Worm (Caenorhabditis elegans) whole organism, young adult: ENCODE results near the gene C14B9.3.

Experiments used
- C17E4.6 ChIP-seq: fragments of 200-800 bp; sonication (Bioruptor generic); IDR thresholded peaks from 2 replicates; pipeline ENCODE4 v1.3.6; 2022; ENCODE audit warnings: missing genetic modification reagents, missing genetic modification characterization, missing compliant biosample characterization
- F52B5.7 ChIP-seq: sonication (generic microtip); optimal IDR thresholded peaks from 2 replicates; lab custom pipeline; 2016; ENCODE audit warnings: mild to moderate bottlenecking, missing genetic modification characterization, missing compliant biosample characterization
- F57A8.1 ChIP-seq: fragments of 200-800 bp; sonication (Bioruptor generic); optimal IDR thresholded peaks from 2 replicates; lab custom pipeline; 2018; ENCODE audit warnings: mild to moderate bottlenecking, missing genetic modification characterization, moderate library complexity, missing compliant biosample characterization
- K11D2.4 ChIP-seq: fragments of 200-800 bp; sonication (Bioruptor generic); IDR thresholded peaks from 2 replicates; pipeline ENCODE4 v1.3.6; 2022; ENCODE audit warnings: missing genetic modification reagents, missing genetic modification characterization, missing compliant biosample characterization
- K12H6.12 ChIP-seq: fragments of 200-800 bp; sonication (Bioruptor generic); optimal IDR thresholded peaks from 2 replicates; lab custom pipeline; 2018; ENCODE audit warnings: mild to moderate bottlenecking, missing genetic modification characterization, missing compliant biosample characterization
- akir-1 ChIP-seq: fragments of 200-800 bp; sonication (Bioruptor generic); optimal IDR thresholded peaks from 2 replicates; lab custom pipeline; 2018; ENCODE audit warnings: mild to moderate bottlenecking, missing genetic modification characterization, moderate library complexity, missing compliant biosample characterization
- aptf-2 ChIP-seq: fragments of 200-800 bp; sonication (Bioruptor generic); conservative IDR thresholded peaks from 2 replicates; pipeline ENCODE4 v1.3.6; 2022; ENCODE audit warnings: missing genetic modification reagents, missing genetic modification characterization, missing compliant biosample characterization
- aptf-3 ChIP-seq: fragments of 200-800 bp; sonication (Bioruptor generic); IDR thresholded peaks from 2 replicates; pipeline ENCODE4 v1.3.6; 2022; ENCODE audit warnings: missing genetic modification characterization, missing compliant biosample characterization
- athp-1 ChIP-seq: sonication (generic microtip); optimal IDR thresholded peaks from 2 replicates; lab custom pipeline; 2017; ENCODE audit warnings: mild to moderate bottlenecking, missing genetic modification characterization, missing compliant biosample characterization
- attf-3 ChIP-seq: fragments of 200-800 bp; sonication (Bioruptor generic); conservative IDR thresholded peaks from 2 replicates; pipeline ENCODE4 v1.3.6; 2022; ENCODE audit warnings: missing genetic modification reagents, missing genetic modification characterization, missing compliant biosample characterization
- attf-5 ChIP-seq: fragments of 200-800 bp; sonication (Bioruptor generic); optimal IDR thresholded peaks from 2 replicates; lab custom pipeline; 2018; ENCODE audit warnings: mild to moderate bottlenecking, missing genetic modification characterization, missing compliant biosample characterization
- ccch-3 ChIP-seq: fragments of 200-800 bp; sonication (Bioruptor generic); optimal IDR thresholded peaks from 2 replicates; lab custom pipeline; 2018; ENCODE audit warnings: mild to moderate bottlenecking, missing genetic modification characterization, missing compliant biosample characterization
- cebp-2 ChIP-seq: fragments of 200-800 bp; sonication (Bioruptor generic); IDR thresholded peaks from 2 replicates; pipeline ENCODE4 v1.3.6; 2022; ENCODE audit warnings: missing genetic modification characterization, missing compliant biosample characterization
- ceh-91 ChIP-seq: fragments of 200-800 bp; sonication (Bioruptor generic); IDR thresholded peaks from 2 replicates; pipeline ENCODE4 v1.3.6; 2022; ENCODE audit warnings: missing genetic modification reagents, missing genetic modification characterization, missing compliant biosample characterization
- chd-7 ChIP-seq: sonication (generic microtip); optimal IDR thresholded peaks from 2 replicates; lab custom pipeline; 2016; ENCODE audit warnings: mild to moderate bottlenecking, missing genetic modification characterization, moderate library complexity, missing compliant biosample characterization
- efl-1 ChIP-seq: fragments of 150-350 bp; optimal IDR thresholded peaks from 2 replicates; lab custom pipeline; 2014; ENCODE audit warnings: missing biosample characterization, missing genetic modification reagents, missing genetic modification characterization
- egl-44 ChIP-seq: fragments of 200-800 bp; sonication (Bioruptor generic); IDR thresholded peaks from 2 replicates; pipeline ENCODE4 v1.3.6; 2022; ENCODE audit warnings: missing genetic modification reagents, missing genetic modification characterization, missing compliant biosample characterization
- ets-4 ChIP-seq: fragments of 200-800 bp; sonication (Bioruptor generic); optimal IDR thresholded peaks from 2 replicates; lab custom pipeline; 2018; ENCODE audit warnings: mild to moderate bottlenecking, missing genetic modification characterization, missing compliant biosample characterization
- him-1 ChIP-seq: sonication (generic microtip); optimal IDR thresholded peaks from 2 replicates; lab custom pipeline; 2016; ENCODE audit warnings: missing genotype, missing genetic modification reagents, missing genetic modification characterization, missing compliant biosample characterization
- hmg-1.2 ChIP-seq: fragments of 200-800 bp; sonication (Bioruptor generic); IDR thresholded peaks from 2 replicates; pipeline ENCODE4 v1.3.6; 2022; ENCODE audit warnings: missing genetic modification reagents, missing genetic modification characterization, missing compliant biosample characterization
- let-526 ChIP-seq: fragments of 200-800 bp; sonication (Bioruptor generic); IDR thresholded peaks from 2 replicates; pipeline ENCODE4 v1.3.6; 2022; ENCODE audit warnings: missing genetic modification reagents, missing genetic modification characterization, missing compliant biosample characterization
- let-607 ChIP-seq, 2 experiments: fragments of 200-800 bp in 1 of 2; sonication (Bioruptor generic) in 1 of 2; sonication (generic microtip) in 1 of 2; optimal IDR thresholded peaks; 2 replicates each; lab custom pipeline; 2016 to 2018; ENCODE audit warnings: mild to moderate bottlenecking in 2 of 2, missing compliant biosample characterization in 2 of 2, missing genetic modification characterization in 2 of 2, moderate library complexity in 2 of 2, missing genotype in 1 of 2
- lin-26 ChIP-seq: fragments of 200-800 bp; sonication (Bioruptor generic); IDR thresholded peaks from 2 replicates; pipeline ENCODE4 v1.3.6; 2022; ENCODE audit warnings: missing genetic modification reagents, missing genetic modification characterization, missing compliant biosample characterization
- lsl-1 ChIP-seq: fragments of 200-800 bp; sonication (Bioruptor generic); optimal IDR thresholded peaks from 2 replicates; lab custom pipeline; 2018; ENCODE audit warnings: mild to moderate bottlenecking, missing genetic modification characterization, moderate library complexity, missing compliant biosample characterization
- mcd-1 ChIP-seq: fragments of 200-800 bp; sonication (Bioruptor generic); IDR thresholded peaks from 2 replicates; pipeline ENCODE4 v1.3.6; 2022; ENCODE audit warnings: missing genetic modification reagents, missing genetic modification characterization, missing compliant biosample characterization
- mel-28 ChIP-seq: sonication (generic microtip); optimal IDR thresholded peaks from 2 replicates; lab custom pipeline; 2016; ENCODE audit warnings: borderline replicate concordance, mild to moderate bottlenecking, missing genetic modification characterization, missing compliant biosample characterization
- mes-4 ChIP-seq: sonication (generic microtip); optimal IDR thresholded peaks from 2 replicates; lab custom pipeline; 2016; ENCODE audit warnings: missing genotype, missing genetic modification characterization, missing compliant biosample characterization
- nfyb-1 ChIP-seq: fragments of 200-800 bp; sonication (Bioruptor generic); IDR thresholded peaks from 2 replicates; pipeline ENCODE4 v1.3.6; 2022; ENCODE audit warnings: missing genetic modification reagents, missing genetic modification characterization, missing compliant biosample characterization
- nhr-179 ChIP-seq: sonication (generic microtip); optimal IDR thresholded peaks from 2 replicates; lab custom pipeline; 2016; ENCODE audit warnings: mild to moderate bottlenecking, missing genetic modification characterization, missing compliant biosample characterization
- nhr-80 ChIP-seq: sonication (generic microtip); optimal IDR thresholded peaks from 2 replicates; lab custom pipeline; 2016; ENCODE audit warnings: missing genetic modification characterization, missing compliant biosample characterization
- pha-4 ChIP-seq: fragments of 150-350 bp; sonication (generic microtip); optimal IDR thresholded peaks from 2 replicates; lab custom pipeline; 2014; ENCODE audit warnings: missing biosample characterization, missing genetic modification reagents, missing genetic modification characterization
- rcor-1 ChIP-seq: fragments of 200-800 bp; sonication (Bioruptor generic); IDR thresholded peaks from 2 replicates; pipeline ENCODE4 v1.3.6; 2022; ENCODE audit warnings: missing genetic modification reagents, missing genetic modification characterization, missing compliant biosample characterization
- snpc-1.1 ChIP-seq: sonication (generic microtip); optimal IDR thresholded peaks from 2 replicates; lab custom pipeline; 2017; ENCODE audit warnings: missing genetic modification characterization, mild to moderate bottlenecking, missing compliant biosample characterization, antibody characterized with exemption, moderate library complexity, missing genotype, missing genetic modification reagents; ENCODE audit not compliant: insufficient read depth
- snpc-1.3 ChIP-seq: sonication (generic microtip); optimal IDR thresholded peaks from 2 replicates; lab custom pipeline; 2017; ENCODE audit warnings: missing genetic modification characterization, mild to moderate bottlenecking, missing compliant biosample characterization, antibody characterized with exemption, moderate library complexity, missing genotype, missing genetic modification reagents; ENCODE audit not compliant: insufficient read depth
- tlf-1 ChIP-seq: fragments of 200-800 bp; sonication (Bioruptor generic); optimal IDR thresholded peaks from 2 replicates; lab custom pipeline; 2018; ENCODE audit warnings: mild to moderate bottlenecking, missing genetic modification characterization, missing compliant biosample characterization
- unc-62 ChIP-seq: fragments of 150-350 bp; optimal IDR thresholded peaks from 2 replicates; lab custom pipeline; 2014; ENCODE audit warnings: missing biosample characterization, missing genetic modification reagents, missing genetic modification characterization
- zfh-2 ChIP-seq: fragments of 200-800 bp; sonication (Bioruptor generic); conservative IDR thresholded peaks from 2 replicates; pipeline ENCODE4 v1.3.6; 2022; ENCODE audit warnings: missing genetic modification reagents, missing genetic modification characterization, missing compliant biosample characterization
- ztf-22 ChIP-seq: fragments of 200-800 bp; sonication (Bioruptor generic); optimal IDR thresholded peaks from 2 replicates; lab custom pipeline; 2018; ENCODE audit warnings: mild to moderate bottlenecking, missing genetic modification characterization, moderate library complexity, missing compliant biosample characterization
- ztf-6 ChIP-seq: fragments of 200-800 bp; sonication (Bioruptor generic); IDR thresholded peaks from 2 replicates; pipeline ENCODE4 v1.3.6; 2022; ENCODE audit warnings: missing genetic modification reagents, missing genetic modification characterization, missing compliant biosample characterization

Gene C14B9.3

DNA sequence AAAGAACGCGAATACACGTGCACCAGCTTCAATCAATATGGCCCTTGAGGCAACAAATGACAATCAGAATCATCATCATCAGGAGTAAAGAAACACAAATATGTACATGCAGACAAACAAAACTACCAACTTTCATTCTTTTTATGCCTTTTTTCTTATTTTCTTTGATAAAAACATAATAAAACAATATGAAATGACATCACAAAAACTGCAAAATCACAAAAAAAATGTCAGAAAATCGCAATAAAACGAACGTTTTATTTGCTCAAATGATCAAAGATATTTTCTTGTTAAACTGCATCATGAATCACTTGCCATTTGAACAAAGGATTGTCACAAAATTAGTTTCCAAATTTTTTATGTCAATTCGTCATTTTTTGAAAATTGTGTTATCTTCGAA lies 45.8 kb downstream of the C14B9.3 start:
- TF ChIP-seq rcor-1, result no peak
- TF ChIP-seq ccch-3 (GFP tag; lab: Kevin White, UChicago), result no peak
- TF ChIP-seq K11D2.4 (GFP tag; lab: Robert Waterston, UW), result no peak
- no peak for TF ChIP-seq K12H6.12 (tag; lab: Kevin White, UChicago)
- TF ChIP-seq F57A8.1, result no peak
- no peak for TF ChIP-seq chd-7 (tag; lab: Kevin White, UChicago)
- TF ChIP-seq efl-1 (GFP tag; lab: Kevin White, UChicago), result no peak
- TF ChIP-seq nhr-80, result peak; percentile 38
- TF ChIP-seq cebp-2, result no peak
- peak in 1 of 2 experiments; percentile 17 for TF ChIP-seq let-607 (tag; optimal IDR thresholded peaks at IDR 0.05; lab: Kevin White, UChicago)
- TF ChIP-seq ets-4, result no peak

DNA sequence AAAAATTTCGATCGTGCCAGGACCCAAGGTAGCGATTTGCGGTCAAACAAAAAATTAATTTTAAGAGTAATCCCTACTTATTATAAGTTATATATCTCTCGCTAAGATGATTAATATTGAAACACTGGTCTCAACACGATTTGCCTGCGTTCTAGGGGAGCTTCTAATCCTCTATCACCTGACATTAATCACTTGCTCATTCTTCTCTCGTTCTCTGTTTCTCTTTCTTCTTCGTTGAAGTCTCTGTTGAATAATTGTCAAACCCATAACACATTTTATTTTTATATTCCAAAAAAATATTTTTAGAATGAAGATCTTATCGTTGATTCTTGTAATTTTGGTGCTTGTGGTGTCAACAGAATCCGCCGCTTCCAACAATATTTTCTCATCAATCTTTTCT lies 46.6 kb downstream of the C14B9.3 start, which contains the start of gene D2007.1:
Gene D2007.1, plus strand, starts transcription at position 301 of the 400 bp plus-strand sequence.
- TF ChIP-seq him-1 (tag; lab: Kevin White, UChicago) (no peak), unc-62 (GFP tag; lab: Kevin White, UChicago) (no peak), lin-26 (GFP tag; lab: Robert Waterston, UW) (no peak), ztf-22 (no peak), pha-4 (no peak), attf-3 (GFP tag; lab: Robert Waterston, UW) (no peak), athp-1 (tag; lab: Kevin White, UChicago) (no peak), cebp-2 (no peak), aptf-3 (GFP tag; lab: Robert Waterston, UW) (no peak), nhr-179 (tag; lab: Kevin White, UChicago) (no peak), aptf-2 (GFP tag; lab: Robert Waterston, UW) (no peak), snpc-1.1 (tag; lab: Kevin White, UChicago) (no peak), akir-1 (GFP tag; lab: Kevin White, UChicago) (no peak), let-526 (GFP tag; lab: Robert Waterston, UW) (no peak), mes-4 (tag; lab: Kevin White, UChicago) (no peak), C17E4.6 (GFP tag; lab: Robert Waterston, UW) (no peak), lsl-1 (no peak)

DNA sequence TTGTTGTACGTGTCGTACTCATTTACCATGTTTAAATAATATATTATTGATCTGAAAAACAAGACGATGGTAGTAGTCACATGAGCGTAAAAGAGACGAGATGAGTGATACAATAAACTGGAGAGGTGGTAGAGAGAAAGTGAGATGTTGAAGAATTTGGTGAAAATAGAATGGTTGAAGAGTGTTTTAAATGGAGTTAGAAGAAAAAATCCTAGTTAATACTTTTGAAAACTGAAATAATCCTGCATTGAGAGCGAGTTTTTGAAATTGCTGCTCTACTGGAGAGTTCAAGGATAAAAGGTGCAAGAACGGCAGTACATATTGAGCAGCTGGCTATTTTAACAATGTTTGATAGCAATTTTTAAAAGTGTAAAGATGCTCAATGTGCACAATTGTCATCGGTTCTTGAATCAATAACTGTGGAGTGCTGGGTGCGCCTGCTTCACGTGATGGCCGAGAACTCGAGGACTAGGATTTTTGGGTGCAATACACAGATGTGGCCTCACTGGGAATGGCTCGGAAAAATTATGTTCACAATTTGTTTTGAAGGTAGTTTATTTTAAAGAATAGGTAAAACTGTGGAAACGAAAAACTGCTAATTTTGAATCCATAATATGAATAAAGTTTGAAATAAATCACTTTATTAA lies 49.7 kb downstream of the C14B9.3 start, which contains the start of gene atg-13:
Gene atg-13, minus strand, starts transcription at position 51 of the 647 bp plus-strand sequence.
- TF ChIP-seq hmg-1.2 (GFP tag; lab: Robert Waterston, UW) (0 out of 2 replicates have a peak, but pooled peaks have one; percentile 18), nhr-80 (peak; percentile 22), snpc-1.3 (tag; lab: Kevin White, UChicago) (no peak), nfyb-1 (no peak), mel-28 (tag; lab: Kevin White, UChicago) (no peak), ztf-6 (no peak), let-607 (tag; optimal IDR thresholded peaks at IDR 0.05; lab: Kevin White, UChicago) (peak in 1 of 2 experiments; percentile 7), zfh-2 (GFP tag; lab: Robert Waterston, UW) (no peak), F52B5.7 (tag; lab: Kevin White, UChicago) (no peak), egl-44 (GFP tag; lab: Robert Waterston, UW) (no peak), tlf-1 (GFP tag; lab: Kevin White, UChicago) (no peak), ceh-91 (peak; percentile 20; the same call in 1 of the 2 replicates), attf-5 (GFP tag; lab: Kevin White, UChicago) (peak; percentile 13), mcd-1 (GFP tag; lab: Robert Waterston, UW) (peak; percentile 39; the same call in 1 of the 2 replicates)
